Fruit fly (Drosophila melanogaster): ENCODE measurements around the gene CG4592.

The CG4592 gene

DNA sequence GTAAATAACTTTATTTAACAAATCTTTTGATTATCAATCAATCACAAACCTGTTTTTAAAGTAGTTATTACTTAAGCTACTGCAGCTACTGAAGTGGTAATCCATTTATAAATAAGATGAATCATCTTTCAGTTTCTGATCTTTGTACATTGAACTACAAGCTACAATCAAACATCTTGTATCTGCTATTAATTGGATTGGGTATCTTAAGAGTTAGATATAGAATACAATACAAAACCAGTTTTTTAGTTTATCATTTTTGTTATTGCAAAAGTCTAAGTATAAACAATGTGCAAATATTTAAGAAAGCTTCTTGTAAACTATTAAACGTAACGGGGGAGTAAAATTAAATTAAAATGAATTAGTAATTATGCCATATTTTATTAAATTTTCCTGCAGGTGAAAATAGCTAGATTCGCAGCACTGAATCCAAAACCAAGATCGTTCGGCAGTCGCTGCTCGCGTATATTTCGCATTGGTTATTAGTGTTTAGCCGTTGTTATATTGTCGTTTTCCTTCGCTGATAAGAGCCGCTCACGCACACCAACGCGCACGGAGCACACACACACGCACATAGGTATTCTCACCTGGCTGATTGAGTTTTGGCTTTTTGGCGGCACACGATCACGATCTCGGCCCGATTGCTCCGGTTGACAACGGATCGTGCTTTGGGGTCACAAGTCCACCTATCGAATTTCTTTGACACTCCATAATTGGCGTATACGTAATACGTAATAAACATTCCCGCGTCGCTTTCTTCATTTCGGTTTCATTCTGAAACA is 26.5 kb downstream of the CG4592 start (continued):
- TF ChIP-seq CG9727 (GFP tag; optimal IDR thresholded peaks at IDR 0.05): no peak
- no peak for TF ChIP-seq Kr (GFP tag; optimal IDR thresholded peaks at IDR 0.05)
- no peak for TF ChIP-seq phol (tag; optimal IDR thresholded peaks at IDR 0.05)
- no peak for TF ChIP-seq oc (tag; optimal IDR thresholded peaks at IDR 0.05)
- TF ChIP-seq eyg (GFP tag; optimal IDR thresholded peaks at IDR 0.05): no peak
- TF ChIP-seq CG18011 (GFP tag; optimal IDR thresholded peaks at IDR 0.05): no peak
- TF ChIP-seq ap (GFP tag; IDR thresholded peaks at IDR 0.05): no peak
- TF ChIP-seq Oli (tag; optimal IDR thresholded peaks at IDR 0.05): no peak
- TF ChIP-seq gem (tag; optimal IDR thresholded peaks at IDR 0.05): peak; percentile 5
- no peak for TF ChIP-seq CG12219 (GFP tag; optimal IDR thresholded peaks at IDR 0.05)
- no peak for TF ChIP-seq grau (tag; optimal IDR thresholded peaks at IDR 0.05)
- no peak for TF ChIP-seq trem (tag; optimal IDR thresholded peaks at IDR 0.05)
- no peak for TF ChIP-seq chn (GFP tag; optimal IDR thresholded peaks at IDR 0.05)
- no peak for TF ChIP-seq vnd (GFP tag; IDR thresholded peaks at IDR 0.05; ENCODE audit: partially characterized antibody)
- TF ChIP-seq sr (GFP tag; IDR thresholded peaks at IDR 0.05): no peak
- no peak for TF ChIP-seq CG10267 (tag; optimal IDR thresholded peaks at IDR 0.05)
- TF ChIP-seq CG14965 (GFP tag; optimal IDR thresholded peaks at IDR 0.05; ENCODE audit: borderline replicate concordance): no peak
- no peak for TF ChIP-seq HLH4C (GFP tag; IDR thresholded peaks at IDR 0.05; ENCODE audit: partially characterized antibody)
- TF ChIP-seq Abd-B (GFP tag; optimal IDR thresholded peaks at IDR 0.05): no peak
- no peak for TF ChIP-seq HHEX (GFP tag; optimal IDR thresholded peaks at IDR 0.05)
- peak; percentile 18 for TF ChIP-seq CG15269 (tag; optimal IDR thresholded peaks at IDR 0.05)
- TF ChIP-seq sd (tag; optimal IDR thresholded peaks at IDR 0.05): peak; percentile 88
- no peak for TF ChIP-seq CG7786 (GFP tag; optimal IDR thresholded peaks at IDR 0.05)
- peak; percentile 84 for TF ChIP-seq exex (tag; optimal IDR thresholded peaks at IDR 0.05)
- TF ChIP-seq prd (optimal IDR thresholded peaks at IDR 0.05): no peak
- no peak for TF ChIP-seq prd (GFP tag; IDR thresholded peaks at IDR 0.05)
- TF ChIP-seq Sry-β (GFP tag; optimal IDR thresholded peaks at IDR 0.05): peak; percentile 86
- TF ChIP-seq CG7357 (GFP tag; IDR thresholded peaks at IDR 0.05): no peak
- TF ChIP-seq Xbp1 (GFP tag; optimal IDR thresholded peaks at IDR 0.05): no peak
- no peak for TF ChIP-seq CG5245 (GFP tag; optimal IDR thresholded peaks at IDR 0.05)
- peak; percentile 13 for TF ChIP-seq CG3995 (GFP tag; optimal IDR thresholded peaks at IDR 0.05)
- TF ChIP-seq CG5953 (GFP tag; IDR thresholded peaks at IDR 0.05): no peak
- 0 out of 3 replicates have a peak, but pooled peaks have one; percentile 23 for TF ChIP-seq ci (GFP tag; IDR thresholded peaks at IDR 0.05)
- no peak for TF ChIP-seq CG12744 (GFP tag; optimal IDR thresholded peaks at IDR 0.05)
- TF ChIP-seq CG6272 (GFP tag; IDR thresholded peaks at IDR 0.05): no peak
- TF ChIP-seq Tbp (GFP tag; optimal IDR thresholded peaks at IDR 0.05): no peak
- no peak for TF ChIP-seq p53 (GFP tag; optimal IDR thresholded peaks at IDR 0.05)
- TF ChIP-seq D (optimal IDR thresholded peaks at IDR 0.05): no peak
- TF ChIP-seq D (GFP tag; optimal IDR thresholded peaks at IDR 0.05): no peak
- no peak for TF ChIP-seq H2.0 (GFP tag; IDR thresholded peaks at IDR 0.05)
- no peak for TF ChIP-seq PHDP (tag; optimal IDR thresholded peaks at IDR 0.05)
- TF ChIP-seq CG2889 (GFP tag; IDR thresholded peaks at IDR 0.05): no peak
- TF ChIP-seq chm (GFP tag; IDR thresholded peaks at IDR 0.05): no peak
- no peak for TF ChIP-seq CG12104 (GFP tag; optimal IDR thresholded peaks at IDR 0.05)
- no peak for TF ChIP-seq CkIIα-i1 (GFP tag; IDR thresholded peaks at IDR 0.05)
- no peak for TF ChIP-seq CG10321 (GFP tag; IDR thresholded peaks at IDR 0.05)
- peak; percentile 3 for TF ChIP-seq nmo (GFP tag; optimal IDR thresholded peaks at IDR 0.05)
- peak; percentile 22; the same call in 1 of the 2 replicates for TF ChIP-seq sob (GFP tag; IDR thresholded peaks at IDR 0.05)
- TF ChIP-seq jigr1 (GFP tag; IDR thresholded peaks at IDR 0.05): no peak
- TF ChIP-seq ab (GFP tag; optimal IDR thresholded peaks at IDR 0.05): no peak
- peak; percentile 52 for TF ChIP-seq CG13894 (tag; optimal IDR thresholded peaks at IDR 0.05)
